Worm (Caenorhabditis elegans) whole organism, L2 larva: ENCODE data around the gene cutl-29.

Experiments used
- C34F6.9 ChIP-seq: fragments of 150-350 bp; optimal IDR thresholded peaks from 2 replicates; lab custom pipeline; 2014; ENCODE audit warnings: missing biosample characterization, missing genetic modification characterization
- F13H6.1 ChIP-seq: sonication (generic microtip); optimal IDR thresholded peaks from 2 replicates; lab custom pipeline; 2016; ENCODE audit warnings: missing genetic modification characterization, missing compliant biosample characterization
- R02D3.7 ChIP-seq: fragments of 150-350 bp; optimal IDR thresholded peaks from 2 replicates; lab custom pipeline; 2014; ENCODE audit warnings: missing biosample characterization, missing genetic modification characterization
- Y55F3AM.14 ChIP-seq: fragments of 200-800 bp; sonication (Bioruptor generic); optimal IDR thresholded peaks from 2 replicates; lab custom pipeline; 2018; ENCODE audit warnings: mild to moderate bottlenecking, missing genetic modification characterization, missing compliant biosample characterization
- ZK546.5 ChIP-seq: sonication (generic microtip); optimal IDR thresholded peaks from 2 replicates; lab custom pipeline; 2017; ENCODE audit warnings: missing biosample characterization, missing genetic modification characterization
- alr-1 ChIP-seq: fragments of 150-350 bp; optimal IDR thresholded peaks from 2 replicates; lab custom pipeline; 2014; ENCODE audit warnings: missing biosample characterization, missing genetic modification characterization
- aly-2 ChIP-seq: fragments of 150-350 bp; optimal IDR thresholded peaks from 2 replicates; lab custom pipeline; 2014; ENCODE audit warnings: missing biosample characterization, missing genetic modification characterization
- ama-1 ChIP-seq: fragments of 150-350 bp; optimal IDR thresholded peaks from 2 replicates; lab custom pipeline; 2018; ENCODE audit warnings: inconsistent platforms
- blmp-1 ChIP-seq: sonication (generic microtip); optimal IDR thresholded peaks from 2 replicates; lab custom pipeline; 2017; ENCODE audit warnings: missing genetic modification characterization, mild to moderate bottlenecking, missing compliant biosample characterization, antibody characterized with exemption, moderate library complexity; ENCODE audit not compliant: insufficient read depth
- crh-2 ChIP-seq: sonication (generic microtip); optimal IDR thresholded peaks from 2 replicates; lab custom pipeline; 2017; ENCODE audit warnings: missing biosample characterization, missing genetic modification characterization
- egl-27 ChIP-seq: sonication (generic microtip); optimal IDR thresholded peaks from 3 replicates; lab custom pipeline; 2017; ENCODE audit warnings: missing biosample characterization, missing genetic modification reagents, missing genetic modification characterization
- elt-1 ChIP-seq: fragments of 150-350 bp; optimal IDR thresholded peaks from 2 replicates; lab custom pipeline; 2014; ENCODE audit warnings: missing biosample characterization, missing genetic modification characterization
- fos-1 ChIP-seq: fragments of 150-350 bp; optimal IDR thresholded peaks from 2 replicates; lab custom pipeline; 2014; ENCODE audit warnings: missing biosample characterization, missing genetic modification characterization
- gmeb-1 ChIP-seq: fragments of 150-350 bp; optimal IDR thresholded peaks from 2 replicates; lab custom pipeline; 2014; ENCODE audit warnings: missing biosample characterization, missing genetic modification characterization
- lin-11 ChIP-seq: fragments of 150-350 bp; sonication (generic microtip); optimal IDR thresholded peaks from 2 replicates; lab custom pipeline; 2014; ENCODE audit warnings: missing biosample characterization, missing genetic modification characterization, inconsistent platforms, mixed read lengths
- lin-13 ChIP-seq: fragments of 150-350 bp; optimal IDR thresholded peaks from 2 replicates; lab custom pipeline; 2014; ENCODE audit warnings: missing biosample characterization, missing genetic modification reagents, missing genetic modification characterization
- lin-39 ChIP-seq: fragments of 150-350 bp; optimal IDR thresholded peaks from 2 replicates; lab custom pipeline; 2014; ENCODE audit warnings: missing biosample characterization, missing genetic modification reagents, missing genetic modification characterization
- lsy-2 ChIP-seq, 2 experiments: fragments of 150-350 bp in 1 of 2; sonication (generic microtip) in 1 of 2; optimal IDR thresholded peaks; 2 replicates each; lab custom pipeline; 2014 to 2017; ENCODE audit warnings: missing biosample characterization in 2 of 2, missing genetic modification characterization in 2 of 2
- mab-5 ChIP-seq: fragments of 150-350 bp; optimal IDR thresholded peaks from 2 replicates; lab custom pipeline; 2014; ENCODE audit warnings: missing biosample characterization, missing genetic modification characterization
- mbf-1 ChIP-seq: sonication (generic microtip); optimal IDR thresholded peaks from 2 replicates; lab custom pipeline; 2017; ENCODE audit warnings: missing biosample characterization, missing genetic modification characterization
- mdl-1 ChIP-seq, 2 experiments: fragments of 150-350 bp in 1 of 2; sonication (generic microtip) in 1 of 2; optimal IDR thresholded peaks; 2 replicates each; lab custom pipeline; 2017; ENCODE audit warnings: missing biosample characterization in 2 of 2, missing genetic modification characterization in 2 of 2
- nhr-10 ChIP-seq: sonication (generic microtip); optimal IDR thresholded peaks from 2 replicates; lab custom pipeline; 2017; ENCODE audit warnings: missing biosample characterization, missing genetic modification characterization
- nhr-11 ChIP-seq: fragments of 150-350 bp; optimal IDR thresholded peaks from 2 replicates; lab custom pipeline; 2014; ENCODE audit warnings: missing biosample characterization, missing genetic modification characterization
- nhr-12 ChIP-seq: fragments of 150-350 bp; optimal IDR thresholded peaks from 2 replicates; lab custom pipeline; 2014; ENCODE audit warnings: missing biosample characterization, missing genetic modification characterization
- nhr-129 ChIP-seq: fragments of 150-350 bp; optimal IDR thresholded peaks from 2 replicates; lab custom pipeline; 2014; ENCODE audit warnings: missing biosample characterization, missing genetic modification characterization
- nhr-21 ChIP-seq: fragments of 150-350 bp; optimal IDR thresholded peaks from 2 replicates; lab custom pipeline; 2014; ENCODE audit warnings: missing biosample characterization, missing genetic modification characterization
- nhr-25 ChIP-seq: fragments of 150-350 bp; sonication (generic microtip); optimal IDR thresholded peaks from 3 replicates; lab custom pipeline; 2014; ENCODE audit warnings: missing biosample characterization, missing genetic modification characterization
- nhr-6 ChIP-seq: fragments of 150-350 bp; optimal IDR thresholded peaks from 2 replicates; lab custom pipeline; 2014; ENCODE audit warnings: missing biosample characterization, missing genetic modification characterization
- nhr-77 ChIP-seq: fragments of 150-350 bp; optimal IDR thresholded peaks from 2 replicates; lab custom pipeline; 2014; ENCODE audit warnings: missing biosample characterization, missing genetic modification characterization
- peb-1 ChIP-seq: fragments of 150-350 bp; optimal IDR thresholded peaks from 2 replicates; lab custom pipeline; 2014; ENCODE audit warnings: missing biosample characterization, missing genetic modification characterization
- sem-4 ChIP-seq: fragments of 150-350 bp; optimal IDR thresholded peaks from 2 replicates; lab custom pipeline; 2014; ENCODE audit warnings: missing biosample characterization, missing genetic modification reagents, missing genetic modification characterization
- skn-1 ChIP-seq: sonication (generic microtip); optimal IDR thresholded peaks from 2 replicates; lab custom pipeline; 2017; ENCODE audit warnings: missing biosample characterization, missing genetic modification characterization
- sma-3 ChIP-seq: sonication (generic microtip); optimal IDR thresholded peaks from 2 replicates; lab custom pipeline; 2016; ENCODE audit warnings: missing genetic modification reagents, missing genetic modification characterization, missing compliant biosample characterization
- sma-9 ChIP-seq, 2 experiments: fragments of 150-350 bp in 1 of 2; sonication (generic microtip) in 1 of 2; optimal IDR thresholded peaks; 2 replicates each; lab custom pipeline; 2014 to 2016; ENCODE audit warnings: missing genetic modification characterization in 2 of 2, mild to moderate bottlenecking in 1 of 2, missing biosample characterization in 1 of 2, missing compliant biosample characterization in 1 of 2, missing genetic modification reagents in 1 of 2, moderate library complexity in 1 of 2
- snpc-4 ChIP-seq: fragments of 150-350 bp; optimal IDR thresholded peaks from 2 replicates; lab custom pipeline; 2014; ENCODE audit warnings: missing biosample characterization, missing genetic modification characterization
- unc-39 ChIP-seq: fragments of 150-350 bp; optimal IDR thresholded peaks from 2 replicates; lab custom pipeline; 2014; ENCODE audit warnings: missing biosample characterization, missing genetic modification characterization
- unc-55 ChIP-seq: fragments of 150-350 bp; sonication (generic microtip); optimal IDR thresholded peaks from 3 replicates; lab custom pipeline; 2014; ENCODE audit warnings: missing biosample characterization, missing genetic modification reagents, missing genetic modification characterization
- unc-62 ChIP-seq: fragments of 150-350 bp; optimal IDR thresholded peaks from 2 replicates; lab custom pipeline; 2014; ENCODE audit warnings: missing biosample characterization, missing genetic modification reagents, missing genetic modification characterization
- zag-1 ChIP-seq: fragments of 150-350 bp; optimal IDR thresholded peaks from 2 replicates; lab custom pipeline; 2014; ENCODE audit warnings: missing biosample characterization, missing genetic modification characterization
- ztf-11 ChIP-seq: sonication (generic microtip); optimal IDR thresholded peaks from 2 replicates; lab custom pipeline; 2017; ENCODE audit warnings: missing biosample characterization, missing genetic modification characterization
- ztf-4 ChIP-seq: fragments of 150-350 bp; optimal IDR thresholded peaks from 2 replicates; lab custom pipeline; 2014; ENCODE audit warnings: missing biosample characterization, missing genetic modification characterization

Gene cutl-29

DNA sequence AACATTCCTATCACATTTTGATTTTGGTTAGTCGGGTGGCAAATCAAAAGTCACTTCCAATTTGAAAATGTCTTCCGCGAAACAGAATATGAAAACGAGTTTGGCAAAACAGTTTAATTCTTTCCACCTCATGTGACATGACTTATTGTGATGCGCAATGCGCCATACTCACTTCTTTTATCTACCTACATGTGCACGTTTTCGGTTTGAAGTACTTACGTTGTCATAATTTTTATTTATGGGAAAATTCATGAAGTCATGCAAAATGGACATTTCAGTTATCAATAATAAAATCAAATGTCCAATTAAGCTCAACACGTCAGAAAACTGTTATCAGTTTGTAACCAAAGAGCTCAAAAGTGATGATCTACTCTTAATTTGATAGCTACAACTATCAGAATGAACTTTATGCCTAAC is 32.2 kb downstream of the cutl-29 start:
- peak; percentile 65 for TF ChIP-seq nhr-25 (tag; lab: Kevin White, UChicago)
- TF ChIP-seq R02D3.7 (tag; lab: Kevin White, UChicago) = no peak
- TF ChIP-seq sem-4 (tag; lab: Kevin White, UChicago) = no peak
- TF ChIP-seq F13H6.1 (tag; lab: Kevin White, UChicago) = no peak
- TF ChIP-seq nhr-129 (tag; lab: Kevin White, UChicago) = peak; percentile 68
- TF ChIP-seq crh-2 = peak; percentile 23
- TF ChIP-seq sma-3 = peak; percentile 50
- TF ChIP-seq mab-5 = no peak
- peak; percentile 50 for TF ChIP-seq fos-1
- peak; percentile 8 for TF ChIP-seq C34F6.9
- TF ChIP-seq nhr-10 (tag; lab: Kevin White, UChicago) = no peak
- TF ChIP-seq zag-1 = no peak
- TF ChIP-seq unc-39 (tag; lab: Kevin White, UChicago) = no peak
- peak; percentile 17 for TF ChIP-seq nhr-6
- peak; percentile 55 for TF ChIP-seq gmeb-1 (tag; lab: Kevin White, UChicago)

DNA sequence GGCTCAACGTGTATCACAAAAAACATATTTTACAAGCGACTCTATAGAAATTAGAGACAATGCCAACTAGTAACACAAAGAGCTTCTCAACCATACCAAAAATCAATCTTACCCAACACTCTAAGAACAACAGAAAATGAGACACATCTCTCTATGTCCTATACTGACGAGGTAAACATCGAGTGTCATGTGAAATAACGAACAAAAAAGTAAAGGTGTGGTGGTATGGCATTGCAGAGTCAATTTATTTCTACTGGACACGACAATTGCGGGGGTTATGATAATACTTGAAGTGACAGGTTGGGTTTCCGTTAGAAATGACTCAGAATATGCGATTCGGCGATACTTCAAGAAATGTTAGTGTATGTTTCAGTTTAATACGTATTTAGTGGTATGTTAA is 34.3 kb downstream of the cutl-29 start:
- TF ChIP-seq sma-3 (no peak), sma-9 (GFP tag; optimal IDR thresholded peaks at IDR 0.05; lab: Kevin White, UChicago) (peak; percentile 39), sma-9 (tag; optimal IDR thresholded peaks at IDR 0.05; lab: Kevin White, UChicago) (no peak), fos-1 (peak; percentile 2), ama-1 (no peak), nhr-12 (tag; lab: Kevin White, UChicago) (no peak), snpc-4 (tag; lab: Kevin White, UChicago) (no peak), nhr-77 (tag; lab: Kevin White, UChicago) (no peak), nhr-129 (tag; lab: Kevin White, UChicago) (peak; percentile 61)

DNA sequence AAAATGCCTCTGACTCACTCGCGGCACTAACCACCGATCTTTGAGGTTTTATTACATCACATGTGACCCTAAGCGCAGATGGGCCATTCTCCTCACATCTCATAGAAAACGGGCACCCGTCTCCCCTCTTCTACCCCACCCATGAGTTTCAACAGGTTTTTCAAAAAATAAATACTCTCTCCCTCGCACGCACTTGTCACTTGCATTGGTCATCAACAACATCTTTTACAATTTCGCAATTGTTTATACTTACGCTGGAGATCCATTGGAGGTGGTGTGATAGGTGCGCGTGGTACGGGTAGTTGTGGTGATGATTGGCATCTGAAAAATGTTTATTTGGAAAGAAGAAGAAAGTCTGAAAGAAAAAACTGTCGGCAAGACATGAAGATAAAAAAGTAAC is 34.8 kb downstream of the cutl-29 start, which contains the start of gene M60.4:
Gene M60.4, minus strand, starts transcription at position 321 of the 400 bp plus-strand sequence.
- peak; percentile 58 for TF ChIP-seq lin-13
- no peak for TF ChIP-seq nhr-11 (tag; lab: Kevin White, UChicago)
- TF ChIP-seq sma-9 (GFP tag; optimal IDR thresholded peaks at IDR 0.05; lab: Kevin White, UChicago) = peak; percentile 79
- TF ChIP-seq sma-9 (tag; optimal IDR thresholded peaks at IDR 0.05; lab: Kevin White, UChicago) = no peak
- TF ChIP-seq fos-1 = peak; percentile 7
- no peak for TF ChIP-seq lin-39
- TF ChIP-seq ztf-4 (tag; lab: Kevin White, UChicago) = peak; percentile 82
- TF ChIP-seq ZK546.5 (tag; lab: Kevin White, UChicago) = no peak
- no peak for TF ChIP-seq mbf-1 (tag; lab: Kevin White, UChicago)
- peak in 1 of 2 experiments; percentile 47 for TF ChIP-seq lsy-2 (tag; optimal IDR thresholded peaks at IDR 0.05; lab: Kevin White, UChicago)
- peak; percentile 10 for TF ChIP-seq egl-27 (tag; lab: Kevin White, UChicago)
- TF ChIP-seq crh-2 = peak; percentile 70
- TF ChIP-seq mdl-1 (tag; optimal IDR thresholded peaks at IDR 0.05; lab: Kevin White, UChicago) = peak; percentile 44 to 48
- TF ChIP-seq blmp-1 = peak; percentile 78
- TF ChIP-seq sma-3 = peak; percentile 80
- no peak for TF ChIP-seq nhr-12 (tag; lab: Kevin White, UChicago)
- peak; percentile 74 for TF ChIP-seq nhr-6
- peak; percentile 35 for TF ChIP-seq C34F6.9
- peak; percentile 56 for TF ChIP-seq gmeb-1 (tag; lab: Kevin White, UChicago)
- TF ChIP-seq F13H6.1 (tag; lab: Kevin White, UChicago) = peak; percentile 47
- TF ChIP-seq nhr-129 (tag; lab: Kevin White, UChicago) = peak; percentile 91
- TF ChIP-seq nhr-25 (tag; lab: Kevin White, UChicago) = peak; percentile 94
- TF ChIP-seq, all 48 proteins: peak for 16

DNA sequence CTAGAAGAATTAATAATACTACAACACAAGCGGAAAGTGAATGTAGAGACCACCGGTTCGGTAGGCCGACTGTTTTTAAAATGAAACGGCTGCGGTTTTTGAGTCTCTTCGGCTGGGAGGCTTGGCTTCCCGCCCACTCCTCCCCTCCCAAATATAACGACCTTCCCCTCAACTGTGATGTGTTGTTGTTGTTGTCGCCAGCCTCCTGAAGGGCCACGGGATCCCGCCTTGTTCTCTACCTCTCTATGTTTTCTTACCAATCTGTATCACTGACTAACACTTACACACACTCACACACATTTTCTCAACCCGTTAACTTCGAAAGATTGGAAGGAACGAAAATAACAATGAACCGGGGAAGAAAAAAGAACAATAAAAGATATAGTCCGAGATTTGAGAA is 37.3 kb downstream of the cutl-29 start:
- TF ChIP-seq peb-1 (tag; lab: Kevin White, UChicago) (no peak), ama-1 (peak; percentile 52), sma-3 (peak; percentile 28), nhr-129 (tag; lab: Kevin White, UChicago) (peak; percentile 59), alr-1 (tag; lab: Kevin White, UChicago) (no peak)
- TF ChIP-seq, all 48 proteins: peak for 3

DNA sequence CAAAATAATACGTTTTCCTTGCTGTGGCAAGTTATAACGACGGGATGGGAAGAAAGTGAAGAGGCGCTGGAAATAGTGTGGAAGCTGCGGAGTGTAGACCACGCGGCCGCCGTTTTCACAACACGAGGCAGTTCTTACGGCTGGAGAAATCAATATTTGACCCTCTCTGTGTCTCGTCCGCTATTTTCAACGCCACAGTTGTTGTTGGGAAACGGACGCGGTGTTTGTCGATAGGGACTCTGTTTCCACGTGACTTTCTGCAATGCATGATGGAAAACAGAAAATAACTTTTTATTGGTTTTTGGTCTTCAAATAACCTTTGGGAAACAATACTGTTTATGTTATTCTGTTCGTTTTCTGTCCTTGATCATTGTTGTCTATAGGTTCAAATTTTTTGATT is 39.0 kb downstream of the cutl-29 start, which contains the start of gene K02A6.3:
Gene K02A6.3, minus strand, starts transcription at position 74 of the 400 bp plus-strand sequence.
- TF ChIP-seq peb-1 (tag; lab: Kevin White, UChicago) (no peak), sem-4 (tag; lab: Kevin White, UChicago) (peak; percentile 60), nhr-21 (tag; lab: Kevin White, UChicago) (peak; percentile 92), unc-55 (GFP tag; lab: Kevin White, UChicago) (peak; percentile 61), aly-2 (tag; lab: Kevin White, UChicago) (no peak), elt-1 (tag; lab: Kevin White, UChicago) (no peak), alr-1 (tag; lab: Kevin White, UChicago) (no peak), F13H6.1 (tag; lab: Kevin White, UChicago) (peak; percentile 94), lin-13 (peak; percentile 53), ztf-11 (tag; lab: Kevin White, UChicago) (no peak), C34F6.9 (peak; percentile 94), R02D3.7 (tag; lab: Kevin White, UChicago) (no peak), unc-39 (tag; lab: Kevin White, UChicago) (no peak), mdl-1 (tag; optimal IDR thresholded peaks at IDR 0.05; lab: Kevin White, UChicago) (peak; percentile 88 to 97), nhr-11 (tag; lab: Kevin White, UChicago) (no peak), nhr-25 (tag; lab: Kevin White, UChicago) (peak; percentile 96), gmeb-1 (tag; lab: Kevin White, UChicago) (peak; percentile 76), unc-62 (no peak), snpc-4 (tag; lab: Kevin White, UChicago) (peak; percentile 27), egl-27 (tag; lab: Kevin White, UChicago) (peak; percentile 48), nhr-12 (tag; lab: Kevin White, UChicago) (no peak), ama-1 (peak; percentile 29), skn-1 (tag; lab: Kevin White, UChicago) (peak; percentile 64), lin-11 (peak; percentile 22), ZK546.5 (tag; lab: Kevin White, UChicago) (no peak), nhr-6 (peak; percentile 81), sma-3 (peak; percentile 95), Y55F3AM.14 (GFP tag; lab: Kevin White, UChicago) (peak; percentile 79)
